Worm (Caenorhabditis elegans) whole organism, L1 larva: Measurements from ENCODE around the gene ins-3.
A peak's percentile ranks its signal among the peaks of the same experiment; 100 is the strongest.

Experiments
- C04F5.9 ChIP-seq: sonication (generic microtip); optimal IDR thresholded peaks from 2 replicates; lab custom pipeline; 2016; ENCODE audit warnings: missing genetic modification characterization, missing compliant biosample characterization
- C34B4.2 ChIP-seq: sonication (generic microtip); optimal IDR thresholded peaks from 2 replicates; lab custom pipeline; 2017; ENCODE audit warnings: mild to moderate bottlenecking, missing genetic modification characterization, missing compliant biosample characterization
- Y116A8C.19 ChIP-seq: sonication (generic microtip); optimal IDR thresholded peaks from 2 replicates; lab custom pipeline; 2016; ENCODE audit warnings: missing compliant biosample characterization, missing genetic modification characterization, borderline replicate concordance
- alr-1 ChIP-seq: fragments of 200-800 bp; sonication (Bioruptor generic); optimal IDR thresholded peaks from 2 replicates; lab custom pipeline; 2018; ENCODE audit warnings: borderline replicate concordance, mild to moderate bottlenecking, missing genetic modification characterization, missing compliant biosample characterization
- aly-2 ChIP-seq: fragments of 150-350 bp; optimal IDR thresholded peaks from 2 replicates; lab custom pipeline; 2014; ENCODE audit warnings: missing biosample characterization, missing genetic modification characterization
- ama-1 ChIP-seq: fragments of 150-350 bp; optimal IDR thresholded peaks from 2 replicates; lab custom pipeline; 2014
- blmp-1 ChIP-seq: fragments of 150-350 bp; optimal IDR thresholded peaks from 2 replicates; lab custom pipeline; 2014; ENCODE audit warnings: missing biosample characterization, missing genetic modification characterization
- ceh-63 ChIP-seq: fragments of 200-800 bp; sonication (Bioruptor generic); optimal IDR thresholded peaks from 2 replicates; lab custom pipeline; 2018; ENCODE audit warnings: mild to moderate bottlenecking, missing genetic modification characterization, missing compliant biosample characterization
- ceh-8 ChIP-seq: fragments of 200-800 bp; sonication (Bioruptor generic); optimal IDR thresholded peaks from 2 replicates; lab custom pipeline; 2018; ENCODE audit warnings: mild to moderate bottlenecking, missing genetic modification characterization, moderate library complexity, missing compliant biosample characterization
- ceh-82 ChIP-seq, 3 experiments: fragments of 150-350 bp in 1 of 3; sonication (generic microtip) in 2 of 3; optimal IDR thresholded peaks; 2 replicates each; lab custom pipeline; 2014 to 2017; ENCODE audit warnings: missing biosample characterization in 3 of 3, missing genetic modification characterization in 3 of 3
- dsc-1 ChIP-seq: sonication (generic microtip); optimal IDR thresholded peaks from 2 replicates; lab custom pipeline; 2016; ENCODE audit warnings: mild to moderate bottlenecking, missing genetic modification characterization, missing compliant biosample characterization
- efl-1 ChIP-seq, 4 experiments: fragments of 150-350 bp; optimal IDR thresholded peaks in 3 of 4; peaks in 1 of 4; 1 replicate in 1 of 4; 2 replicates in 3 of 4; lab custom pipeline; 2014; ENCODE audit warnings: missing biosample characterization in 2 of 4, missing genetic modification characterization in 2 of 4, missing genetic modification reagents in 2 of 4
- efl-3 ChIP-seq: fragments of 200-800 bp; sonication (Bioruptor generic); optimal IDR thresholded peaks from 2 replicates; lab custom pipeline; 2018; ENCODE audit warnings: mild to moderate bottlenecking, missing genetic modification characterization, missing compliant biosample characterization
- egl-13 ChIP-seq: sonication (generic microtip); optimal IDR thresholded peaks from 2 replicates; lab custom pipeline; 2016; ENCODE audit warnings: missing genotype, missing genetic modification reagents, missing genetic modification characterization, missing compliant biosample characterization
- egl-27 ChIP-seq, 2 experiments: fragments of 150-350 bp in 1 of 2; sonication (generic microtip); optimal IDR thresholded peaks; 3 replicates each; lab custom pipeline; 2017 to 2018; ENCODE audit warnings: missing biosample characterization in 2 of 2, missing genetic modification characterization in 2 of 2, missing genetic modification reagents in 2 of 2
- elt-2 ChIP-seq: sonication (generic microtip); optimal IDR thresholded peaks from 2 replicates; lab custom pipeline; 2016; ENCODE audit warnings: missing genetic modification characterization, mild to moderate bottlenecking, inconsistent platforms, missing compliant biosample characterization, missing genetic modification reagents
- elt-3 ChIP-seq, 6 experiments: fragments of 150-350 bp in 1 of 6; sonication (generic microtip); optimal IDR thresholded peaks; 2 replicates each; lab custom pipeline; 2017 to 2018; ENCODE audit warnings: missing biosample characterization in 6 of 6, missing genetic modification characterization in 6 of 6, inconsistent platforms in 1 of 6
- ets-5 ChIP-seq: fragments of 200-800 bp; sonication (Bioruptor generic); IDR thresholded peaks from 2 replicates; pipeline ENCODE4 v1.3.6; 2022; ENCODE audit warnings: missing genetic modification characterization, missing compliant biosample characterization
- fkh-10 ChIP-seq: sonication (generic microtip); optimal IDR thresholded peaks from 2 replicates; lab custom pipeline; 2017; ENCODE audit warnings: missing biosample characterization, missing genetic modification reagents, missing genetic modification characterization
- fkh-8 ChIP-seq: sonication (generic microtip); optimal IDR thresholded peaks from 2 replicates; lab custom pipeline; 2016; ENCODE audit warnings: mild to moderate bottlenecking, missing genetic modification characterization, missing compliant biosample characterization
- grh-1 ChIP-seq: fragments of 200-800 bp; sonication (Bioruptor generic); IDR thresholded peaks from 2 replicates; pipeline ENCODE4 v1.3.6; 2022; ENCODE audit warnings: missing genetic modification reagents, missing genetic modification characterization, missing compliant biosample characterization
- hlh-4 ChIP-seq: sonication (generic microtip); optimal IDR thresholded peaks from 2 replicates; lab custom pipeline; 2016; ENCODE audit warnings: mild to moderate bottlenecking, missing genetic modification characterization, missing compliant biosample characterization
- lin-35 ChIP-seq, 2 experiments: fragments of 150-350 bp; optimal IDR thresholded peaks; 2 replicates each; lab custom pipeline; 2014; ENCODE audit warnings: missing biosample characterization in 2 of 2, missing genetic modification characterization in 2 of 2, missing genetic modification reagents in 2 of 2
- lin-39 ChIP-seq: fragments of 150-350 bp; optimal IDR thresholded peaks from 2 replicates; lab custom pipeline; 2014; ENCODE audit warnings: missing biosample characterization, missing genetic modification reagents, missing genetic modification characterization
- lir-3 ChIP-seq: sonication (generic microtip); optimal IDR thresholded peaks from 2 replicates; lab custom pipeline; 2016; ENCODE audit warnings: mild to moderate bottlenecking, missing genetic modification characterization, moderate library complexity, missing compliant biosample characterization; ENCODE audit not compliant: poor library complexity
- lsy-2 ChIP-seq, 2 experiments: fragments of 150-350 bp; optimal IDR thresholded peaks; 2 replicates each; lab custom pipeline; 2014; ENCODE audit warnings: missing biosample characterization in 2 of 2, missing genetic modification characterization in 2 of 2
- mdl-1 ChIP-seq, 2 experiments: fragments of 150-350 bp; optimal IDR thresholded peaks; 2 replicates each; lab custom pipeline; 2014 to 2017; ENCODE audit warnings: missing biosample characterization in 2 of 2, missing genetic modification characterization in 2 of 2, inconsistent platforms in 1 of 2
- mef-2 ChIP-seq: fragments of 150-350 bp; optimal IDR thresholded peaks from 2 replicates; lab custom pipeline; 2014; ENCODE audit warnings: missing biosample characterization, missing genetic modification characterization
- mep-1 ChIP-seq: fragments of 150-350 bp; optimal IDR thresholded peaks from 2 replicates; lab custom pipeline; 2014; ENCODE audit warnings: missing biosample characterization, missing genetic modification characterization
- nhr-11 ChIP-seq: fragments of 150-350 bp; optimal IDR thresholded peaks from 2 replicates; lab custom pipeline; 2014; ENCODE audit warnings: missing biosample characterization, missing genetic modification characterization
- nhr-28 ChIP-seq: fragments of 150-350 bp; optimal IDR thresholded peaks from 2 replicates; lab custom pipeline; 2014; ENCODE audit warnings: missing biosample characterization, missing genetic modification characterization
- nhr-47 ChIP-seq: sonication (generic microtip); optimal IDR thresholded peaks from 2 replicates; lab custom pipeline; 2016; ENCODE audit warnings: mild to moderate bottlenecking, missing genetic modification characterization, moderate library complexity, missing compliant biosample characterization
- nhr-71 ChIP-seq: sonication (generic microtip); optimal IDR thresholded peaks from 2 replicates; lab custom pipeline; 2016; ENCODE audit warnings: mild to moderate bottlenecking, missing genetic modification characterization, moderate library complexity, missing compliant biosample characterization
- nhr-76 ChIP-seq: sonication (generic microtip); optimal IDR thresholded peaks from 2 replicates; lab custom pipeline; 2017; ENCODE audit warnings: missing biosample characterization, missing genetic modification characterization
- nhr-84 ChIP-seq: sonication (generic microtip); optimal IDR thresholded peaks from 2 replicates; lab custom pipeline; 2017; ENCODE audit warnings: missing biosample characterization, missing genetic modification characterization
- nhr-90 ChIP-seq: sonication (generic microtip); optimal IDR thresholded peaks from 2 replicates; lab custom pipeline; 2016; ENCODE audit warnings: mild to moderate bottlenecking, missing genetic modification characterization, missing compliant biosample characterization; ENCODE audit not compliant: poor library complexity
- pqm-1 ChIP-seq: sonication (generic microtip); optimal IDR thresholded peaks from 3 replicates; lab custom pipeline; 2017; ENCODE audit warnings: missing biosample characterization, missing genetic modification characterization
- snu-23 ChIP-seq: sonication (generic microtip); optimal IDR thresholded peaks from 2 replicates; lab custom pipeline; 2016; ENCODE audit warnings: missing genetic modification characterization, missing compliant biosample characterization
- sptf-1 ChIP-seq: fragments of 150-350 bp; optimal IDR thresholded peaks from 2 replicates; lab custom pipeline; 2014; ENCODE audit warnings: missing biosample characterization, missing genetic modification characterization
- tlp-1 ChIP-seq: fragments of 150-350 bp; optimal IDR thresholded peaks from 2 replicates; lab custom pipeline; 2014; ENCODE audit warnings: missing biosample characterization, missing genetic modification characterization
- unc-130 ChIP-seq: fragments of 150-350 bp; optimal IDR thresholded peaks from 2 replicates; lab custom pipeline; 2017; ENCODE audit warnings: missing biosample characterization, missing genetic modification characterization, inconsistent platforms
- unc-30 ChIP-seq: sonication (generic microtip); optimal IDR thresholded peaks from 2 replicates; lab custom pipeline; 2017; ENCODE audit warnings: missing biosample characterization, missing genetic modification characterization
- unc-62 ChIP-seq: fragments of 150-350 bp; optimal IDR thresholded peaks from 2 replicates; lab custom pipeline; 2014; ENCODE audit warnings: missing biosample characterization, missing genetic modification reagents, missing genetic modification characterization
- unc-86 ChIP-seq: sonication (generic microtip); optimal IDR thresholded peaks from 2 replicates; lab custom pipeline; 2016; ENCODE audit warnings: missing genetic modification characterization, missing compliant biosample characterization
- unc-98 ChIP-seq: fragments of 200-800 bp; sonication (Bioruptor generic); IDR thresholded peaks from 2 replicates; pipeline ENCODE4 v1.3.6; 2022; ENCODE audit warnings: missing genetic modification characterization, missing compliant biosample characterization
- vab-15 ChIP-seq: sonication (generic microtip); optimal IDR thresholded peaks from 2 replicates; lab custom pipeline; 2017; ENCODE audit warnings: missing genotype, mild to moderate bottlenecking, missing genetic modification characterization, missing compliant biosample characterization
- xbp-1 ChIP-seq: sonication (generic microtip); optimal IDR thresholded peaks from 2 replicates; lab custom pipeline; 2016; ENCODE audit warnings: missing genetic modification characterization, missing compliant biosample characterization
- zag-1 ChIP-seq: fragments of 150-350 bp; optimal IDR thresholded peaks from 2 replicates; lab custom pipeline; 2014; ENCODE audit warnings: missing biosample characterization, missing genetic modification characterization
- zip-4 ChIP-seq: fragments of 200-800 bp; sonication (Bioruptor generic); optimal IDR thresholded peaks from 2 replicates; lab custom pipeline; 2018; ENCODE audit warnings: mild to moderate bottlenecking, missing genetic modification characterization, moderate library complexity, missing compliant biosample characterization
- ztf-11 ChIP-seq, 2 experiments: sonication (generic microtip); optimal IDR thresholded peaks; 2 replicates each; lab custom pipeline; 2016 to 2017; ENCODE audit warnings: missing genetic modification characterization in 2 of 2, missing biosample characterization in 1 of 2, missing compliant biosample characterization in 1 of 2

ins-3 gene

DNA sequence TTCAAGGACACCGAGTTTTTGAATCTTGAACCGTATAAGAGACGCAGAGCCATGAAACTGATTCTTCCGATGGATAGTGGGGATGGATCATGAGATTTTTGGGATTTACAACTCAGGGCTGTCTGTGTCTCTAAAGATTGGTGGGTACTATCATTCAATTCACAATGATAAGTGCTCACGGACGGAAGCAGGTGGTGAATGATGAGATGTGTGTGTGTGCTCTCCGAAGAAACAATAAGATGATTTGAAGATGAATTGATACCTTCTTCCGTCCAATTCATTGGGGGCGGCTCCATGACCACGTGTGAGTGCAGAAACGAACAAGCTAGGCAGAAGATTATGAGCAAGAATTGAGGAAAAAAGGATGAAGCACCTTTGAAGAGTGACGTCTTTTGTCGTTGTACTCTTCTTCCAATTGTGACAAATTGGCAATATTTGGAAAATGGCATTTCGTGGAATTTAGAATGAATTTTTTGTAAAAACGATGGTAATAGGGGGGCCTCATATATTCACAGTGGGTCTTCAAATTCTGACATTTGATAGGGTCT lies 38.1 kb upstream of the ins-3 start (continued):
- TF ChIP-seq lin-39 (tag; lab: Kevin White, UChicago) = peak; percentile 19
- TF ChIP-seq lir-3 = no peak
- TF ChIP-seq mdl-1 (tag; optimal IDR thresholded peaks at IDR 0.05; lab: Kevin White, UChicago) = peak in 1 of 2 experiments; percentile 32
- TF ChIP-seq zip-4 (GFP tag; lab: Kevin White, UChicago) = no peak
- peak; percentile 80 for TF ChIP-seq nhr-71 (tag; lab: Kevin White, UChicago)
- no peak for TF ChIP-seq unc-98
- no peak for TF ChIP-seq ceh-63 (GFP tag; lab: Kevin White, UChicago)
- peak; percentile 3 to 51 for TF ChIP-seq lsy-2 (tag; optimal IDR thresholded peaks at IDR 0.05; lab: Kevin White, UChicago)
- TF ChIP-seq nhr-84 = no peak
- peak; percentile 7 for TF ChIP-seq unc-130 (tag; lab: Kevin White, UChicago)
- TF ChIP-seq blmp-1 (tag; lab: Kevin White, UChicago) = no peak
- no peak for TF ChIP-seq grh-1 (GFP tag; lab: Robert Waterston, UW)
- TF ChIP-seq hlh-4 (tag; lab: Kevin White, UChicago) = no peak
- no peak for TF ChIP-seq unc-30 (tag; lab: Kevin White, UChicago)

DNA sequence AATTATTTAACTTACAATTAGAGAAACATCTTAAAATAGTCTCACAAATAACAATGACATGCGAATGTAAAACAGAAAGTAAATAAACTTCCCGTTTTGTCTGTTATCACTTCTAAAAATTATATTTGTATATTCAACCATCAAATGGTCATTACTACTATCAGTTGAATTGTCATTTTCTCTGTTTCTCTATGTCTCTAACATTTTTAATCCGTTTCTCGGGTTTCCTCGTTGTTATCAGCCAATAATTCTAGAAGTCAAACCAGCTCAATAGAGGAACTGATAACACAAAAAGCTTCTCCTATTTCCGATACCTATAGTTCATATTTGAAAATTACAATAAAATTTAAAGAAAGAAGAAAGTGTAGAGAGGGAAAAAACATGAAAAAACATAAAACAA lies 36.1 kb upstream of the ins-3 start:
- TF ChIP-seq zag-1 (tag; lab: Kevin White, UChicago) (no peak), dsc-1 (tag; lab: Kevin White, UChicago) (no peak), unc-86 (no peak), C04F5.9 (tag; lab: Kevin White, UChicago) (no peak), lin-35 (GFP tag; optimal IDR thresholded peaks at IDR 0.05; lab: Kevin White, UChicago) (no peak), efl-3 (GFP tag; lab: Kevin White, UChicago) (no peak), ets-5 (GFP tag; lab: Robert Waterston, UW) (no peak), pqm-1 (tag; lab: Kevin White, UChicago) (peak; percentile 93), unc-62 (GFP tag; lab: Kevin White, UChicago) (no peak), snu-23 (no peak), alr-1 (tag; lab: Kevin White, UChicago) (no peak), mef-2 (tag; lab: Kevin White, UChicago) (no peak), efl-1 (optimal IDR thresholded peaks at IDR 0.05; lab: Kevin White, UChicago) (no peak), efl-1 (GFP tag; optimal IDR thresholded peaks at IDR 0.05 in 1 of 2; lab: Kevin White, UChicago) (peak in 1 of 2 experiments; percentile 73), nhr-28 (tag; lab: Kevin White, UChicago) (no peak), Y116A8C.19 (tag; lab: Kevin White, UChicago) (no peak), fkh-8 (no peak), hlh-4 (tag; lab: Kevin White, UChicago) (no peak), elt-2 (peak; percentile 100), lsy-2 (tag; optimal IDR thresholded peaks at IDR 0.05; lab: Kevin White, UChicago) (peak in 1 of 2 experiments; percentile 36), grh-1 (GFP tag; lab: Robert Waterston, UW) (no peak), nhr-76 (tag; lab: Kevin White, UChicago) (no peak), egl-13 (tag; lab: Kevin White, UChicago) (no peak), ceh-82 (tag; optimal IDR thresholded peaks at IDR 0.05; lab: Kevin White, UChicago) (no peak), ceh-8 (GFP tag; lab: Kevin White, UChicago) (no peak), fkh-10 (no peak), sptf-1 (tag; lab: Kevin White, UChicago) (no peak), aly-2 (tag; lab: Kevin White, UChicago) (no peak), elt-3 (tag; optimal IDR thresholded peaks at IDR 0.05; lab: Kevin White, UChicago) (no peak), ztf-11 (tag; optimal IDR thresholded peaks at IDR 0.05; lab: Kevin White, UChicago) (no peak), zip-4 (GFP tag; lab: Kevin White, UChicago) (no peak), xbp-1 (tag; lab: Kevin White, UChicago) (no peak), mdl-1 (tag; optimal IDR thresholded peaks at IDR 0.05; lab: Kevin White, UChicago) (no peak), vab-15 (tag; lab: Kevin White, UChicago) (no peak), egl-27 (tag; optimal IDR thresholded peaks at IDR 0.05; lab: Kevin White, UChicago) (no peak), ama-1 (lab: Kevin White, UChicago) (no peak), mep-1 (tag; lab: Kevin White, UChicago) (no peak), C34B4.2 (no peak), nhr-47 (tag; lab: Kevin White, UChicago) (no peak), nhr-11 (tag; lab: Kevin White, UChicago) (no peak), nhr-90 (tag; lab: Kevin White, UChicago) (peak; percentile 43), tlp-1 (tag; lab: Kevin White, UChicago) (peak; percentile 74)
